Fruit fly (Drosophila melanogaster) whole organism, embryonic: ENCODE data around the gene Tm1.

Source experiments
- CG11504 ChIP-seq: fragments of 200-800 bp; sonication (Bioruptor generic); optimal IDR thresholded peaks from 3 replicates; lab custom pipeline; 2019; ENCODE audit warnings: missing biosample characterization, mild to moderate bottlenecking, missing genetic modification characterization, moderate library complexity
- CG11723 ChIP-seq: fragments of 200-800 bp; sonication (Bioruptor generic); optimal IDR thresholded peaks from 2 replicates; lab custom pipeline; 2017; ENCODE audit warnings: missing biosample characterization, mild to moderate bottlenecking, missing genetic modification characterization
- CG12391 ChIP-seq: fragments of 200-800 bp; sonication (Bioruptor generic); optimal IDR thresholded peaks from 3 replicates; lab custom pipeline; 2018; ENCODE audit warnings: missing biosample characterization, mild to moderate bottlenecking, missing genetic modification characterization, moderate library complexity
- CG13424 ChIP-seq: fragments of 200-800 bp; sonication (Bioruptor generic); optimal IDR thresholded peaks from 2 replicates; lab custom pipeline; 2019; ENCODE audit warnings: missing biosample characterization, mild to moderate bottlenecking, missing genetic modification characterization, moderate library complexity
- CG14050 ChIP-seq: fragments of 200-800 bp; sonication (Bioruptor generic); IDR thresholded peaks from 3 replicates; pipeline ENCODE4 v1.3.6; 2022; ENCODE audit warnings: missing biosample characterization, missing genetic modification characterization
- CG15601 ChIP-seq: fragments of 200-800 bp; sonication (Bioruptor generic); optimal IDR thresholded peaks from 3 replicates; lab custom pipeline; 2019; ENCODE audit warnings: missing biosample characterization, mild to moderate bottlenecking, missing genetic modification characterization, moderate library complexity
- CG17328 ChIP-seq: fragments of 200-800 bp; sonication (Bioruptor generic); IDR thresholded peaks from 2 replicates; pipeline ENCODE4 v1.3.6; 2022; ENCODE audit warnings: missing biosample characterization, missing genetic modification characterization
- CG17359 ChIP-seq: fragments of 200-800 bp; sonication (Bioruptor generic); optimal IDR thresholded peaks from 3 replicates; lab custom pipeline; 2018; ENCODE audit warnings: missing biosample characterization, mild to moderate bottlenecking, missing genetic modification characterization, moderate library complexity
- CG17361 ChIP-seq: fragments of 200-800 bp; sonication (Bioruptor generic); IDR thresholded peaks from 3 replicates; pipeline ENCODE4 v1.3.6; 2022; ENCODE audit warnings: missing biosample characterization, missing genetic modification characterization
- CG18262 ChIP-seq: fragments of 200-800 bp; optimal IDR thresholded peaks from 3 replicates; lab custom pipeline; 2019; ENCODE audit warnings: missing biosample characterization, mild to moderate bottlenecking, missing genetic modification characterization, moderate library complexity
- CG2712 ChIP-seq: fragments of 200-800 bp; optimal IDR thresholded peaks from 3 replicates; lab custom pipeline; 2019; ENCODE audit warnings: missing biosample characterization, mild to moderate bottlenecking, missing genetic modification characterization, moderate library complexity
- CG30403 ChIP-seq: fragments of 200-800 bp; sonication (Bioruptor generic); optimal IDR thresholded peaks from 3 replicates; lab custom pipeline; 2016; ENCODE audit warnings: missing biosample characterization, missing genetic modification characterization
- CG31388 ChIP-seq: fragments of 200-800 bp; sonication (Bioruptor generic); optimal IDR thresholded peaks from 2 replicates; lab custom pipeline; 2016; ENCODE audit warnings: missing biosample characterization, missing genetic modification characterization
- CG32767 ChIP-seq: fragments of 200-800 bp; sonication (Bioruptor generic); IDR thresholded peaks from 2 replicates; pipeline ENCODE4 v1.3.6; 2022; ENCODE audit warnings: missing biosample characterization, missing genetic modification characterization
- CG33557 ChIP-seq: fragments of 200-800 bp; sonication (Bioruptor generic); optimal IDR thresholded peaks from 2 replicates; lab custom pipeline; 2019; ENCODE audit warnings: missing biosample characterization, mild to moderate bottlenecking, missing genetic modification characterization, moderate library complexity
- CG3838 ChIP-seq: fragments of 200-800 bp; sonication (Bioruptor generic); optimal IDR thresholded peaks from 3 replicates; lab custom pipeline; 2016; ENCODE audit warnings: missing biosample characterization, missing genetic modification characterization
- CG8290 ChIP-seq, 3 experiments: fragments of 200-800 bp; sonication (Bioruptor generic); optimal IDR thresholded peaks; 2 replicates each; lab custom pipeline; 2016 to 2019; ENCODE audit warnings: missing biosample characterization in 3 of 3, missing genetic modification characterization in 3 of 3, mild to moderate bottlenecking in 2 of 3, moderate library complexity in 1 of 3
- CG9727 ChIP-seq: fragments of 200-800 bp; sonication (Bioruptor generic); optimal IDR thresholded peaks from 3 replicates; lab custom pipeline; 2017; ENCODE audit warnings: missing biosample characterization, mild to moderate bottlenecking, missing genetic modification characterization
- CG9932 ChIP-seq: fragments of 200-800 bp; sonication (Bioruptor generic); IDR thresholded peaks from 2 replicates; pipeline ENCODE4 v1.3.6; 2022; ENCODE audit warnings: missing biosample characterization, missing genetic modification characterization
- CrebB ChIP-seq: fragments of 200-800 bp; sonication (Bioruptor generic); optimal IDR thresholded peaks from 3 replicates; lab custom pipeline; 2018; ENCODE audit warnings: missing biosample characterization, mild to moderate bottlenecking, missing genetic modification characterization
- E2f1 ChIP-seq: fragments of 200-800 bp; sonication (Bioruptor generic); IDR thresholded peaks from 2 replicates; pipeline ENCODE4 v1.3.6; 2022; ENCODE audit warnings: missing biosample characterization, missing genetic modification characterization
- Ets65A ChIP-seq: fragments of 200-800 bp; sonication (Bioruptor generic); peaks from one replicate; lab custom pipeline; 2016; ENCODE audit warnings: missing biosample characterization, missing genetic modification characterization
- Mrtf ChIP-seq: fragments of 200-800 bp; sonication (Bioruptor generic); IDR thresholded peaks from 3 replicates; pipeline ENCODE4 v1.3.6; 2022; ENCODE audit warnings: missing biosample characterization, missing genetic modification characterization
- PHDP ChIP-seq: fragments of 200-800 bp; sonication (Bioruptor generic); optimal IDR thresholded peaks from 3 replicates; lab custom pipeline; 2018; ENCODE audit warnings: missing biosample characterization, mild to moderate bottlenecking, missing genetic modification characterization, moderate library complexity
- Pdp1 ChIP-seq, 2 experiments: fragments of 200-800 bp; sonication (Bioruptor generic); optimal IDR thresholded peaks; 3 replicates each; lab custom pipeline; 2016; ENCODE audit warnings: missing biosample characterization in 2 of 2, missing genetic modification characterization in 2 of 2, mild to moderate bottlenecking in 1 of 2, moderate library complexity in 1 of 2
- Scr ChIP-seq: fragments of 200-800 bp; sonication (Bioruptor generic); IDR thresholded peaks from 2 replicates; pipeline ENCODE4 v1.3.6; 2022; ENCODE audit warnings: missing biosample characterization, missing genetic modification characterization; ENCODE audit not compliant: partially characterized antibody
- Trl ChIP-seq, 3 experiments: fragments of >200 bp in 2 of 3; fragments of 200-800 bp in 1 of 3; sonication (Bioruptor generic) in 1 of 3; optimal IDR thresholded peaks; 2 replicates in 1 of 3; 3 replicates in 2 of 3; lab custom pipeline; 2016 to 2017; ENCODE audit warnings: missing biosample characterization in 1 of 3, missing genetic modification characterization in 1 of 3
- cg ChIP-seq: fragments of 200-800 bp; sonication (Bioruptor generic); optimal IDR thresholded peaks from 3 replicates; lab custom pipeline; 2019; ENCODE audit warnings: missing biosample characterization, mild to moderate bottlenecking, missing genetic modification characterization, moderate library complexity
- chinmo ChIP-seq: fragments of 200-800 bp; sonication (Bioruptor generic); IDR thresholded peaks from 4 replicates; pipeline ENCODE4 v1.3.6; 2022; ENCODE audit warnings: missing biosample characterization, missing genetic modification characterization; ENCODE audit not compliant: partially characterized antibody
- chm ChIP-seq: fragments of 200-800 bp; sonication (Bioruptor generic); IDR thresholded peaks from 2 replicates; pipeline ENCODE4 v1.3.6; 2022; ENCODE audit warnings: missing biosample characterization, missing genetic modification characterization
- ci ChIP-seq: fragments of 200-800 bp; sonication (Bioruptor generic); IDR thresholded peaks from 3 replicates; pipeline ENCODE4 v1.3.6; 2022; ENCODE audit warnings: missing biosample characterization, missing genetic modification characterization
- fd102C ChIP-seq: fragments of 200-800 bp; sonication (Bioruptor generic); optimal IDR thresholded peaks from 2 replicates; lab custom pipeline; 2018; ENCODE audit warnings: missing biosample characterization, mild to moderate bottlenecking, missing genetic modification characterization, moderate library complexity
- gsb-n ChIP-seq: fragments of 200-800 bp; sonication (Bioruptor generic); optimal IDR thresholded peaks from 3 replicates; lab custom pipeline; 2018; ENCODE audit warnings: missing biosample characterization, mild to moderate bottlenecking, missing genetic modification characterization
- lilli ChIP-seq: fragments of 200-800 bp; sonication (Bioruptor generic); optimal IDR thresholded peaks from 3 replicates; lab custom pipeline; 2016; ENCODE audit warnings: missing biosample characterization, missing genetic modification characterization
- lov ChIP-seq, 2 experiments: fragments of 200-800 bp in 1 of 2; fragments of >200 bp in 1 of 2; sonication (Bioruptor generic) in 1 of 2; IDR thresholded peaks in 1 of 2; optimal IDR thresholded peaks in 1 of 2; 2 replicates in 1 of 2; 3 replicates in 1 of 2; pipeline versions ENCODE4 v1.3.6 to Lab custom; 2017 to 2022; ENCODE audit warnings: missing biosample characterization in 1 of 2, missing genetic modification characterization in 1 of 2
- odd ChIP-seq: fragments of 200-800 bp; sonication (Bioruptor generic); optimal IDR thresholded peaks from 2 replicates; lab custom pipeline; 2017; ENCODE audit warnings: missing biosample characterization, mild to moderate bottlenecking, missing genetic modification characterization
- pan ChIP-seq, 4 experiments: fragments of >200 bp in 3 of 4; fragments of 200-800 bp in 1 of 4; sonication (Bioruptor generic) in 1 of 4; optimal IDR thresholded peaks in 3 of 4; IDR thresholded peaks in 1 of 4; 2 replicates each; pipeline versions ENCODE4 v1.3.6 to Lab custom; 2017 to 2022; ENCODE audit warnings: missing biosample characterization in 2 of 4, missing genetic modification characterization in 2 of 4, mixed read lengths in 1 of 4
- pfk ChIP-seq: fragments of 200-800 bp; sonication (Bioruptor generic); optimal IDR thresholded peaks from 2 replicates; lab custom pipeline; 2018; ENCODE audit warnings: missing biosample characterization, mild to moderate bottlenecking, missing genetic modification characterization, moderate library complexity
- pita ChIP-seq: fragments of 200-800 bp; sonication (Bioruptor generic); optimal IDR thresholded peaks from 2 replicates; lab custom pipeline; 2017; ENCODE audit warnings: missing biosample characterization, mild to moderate bottlenecking, missing genetic modification characterization
- sens-2 ChIP-seq: fragments of 200-800 bp; sonication (Bioruptor generic); IDR thresholded peaks from 2 replicates; pipeline ENCODE4 v1.3.6; 2022; ENCODE audit warnings: missing biosample characterization, missing genetic modification characterization
- slp2 ChIP-seq: fragments of 200-800 bp; sonication (Bioruptor generic); optimal IDR thresholded peaks from 2 replicates; lab custom pipeline; 2016; ENCODE audit warnings: missing biosample characterization, missing genetic modification characterization
- sna ChIP-seq: fragments of 200-800 bp; sonication (Bioruptor generic); IDR thresholded peaks from 2 replicates; pipeline ENCODE4 v1.3.6; 2022; ENCODE audit warnings: missing biosample characterization, missing genetic modification characterization; ENCODE audit not compliant: partially characterized antibody
- stwl ChIP-seq: fragments of 200-800 bp; sonication (Bioruptor generic); optimal IDR thresholded peaks from 3 replicates; lab custom pipeline; 2018; ENCODE audit warnings: missing biosample characterization, mild to moderate bottlenecking, missing genetic modification characterization, moderate library complexity
- tgo ChIP-seq: fragments of 200-800 bp; sonication (Bioruptor generic); IDR thresholded peaks from 3 replicates; pipeline ENCODE4 v1.3.6; 2022; ENCODE audit warnings: missing biosample characterization, missing genetic modification characterization

The Tm1 gene

DNA sequence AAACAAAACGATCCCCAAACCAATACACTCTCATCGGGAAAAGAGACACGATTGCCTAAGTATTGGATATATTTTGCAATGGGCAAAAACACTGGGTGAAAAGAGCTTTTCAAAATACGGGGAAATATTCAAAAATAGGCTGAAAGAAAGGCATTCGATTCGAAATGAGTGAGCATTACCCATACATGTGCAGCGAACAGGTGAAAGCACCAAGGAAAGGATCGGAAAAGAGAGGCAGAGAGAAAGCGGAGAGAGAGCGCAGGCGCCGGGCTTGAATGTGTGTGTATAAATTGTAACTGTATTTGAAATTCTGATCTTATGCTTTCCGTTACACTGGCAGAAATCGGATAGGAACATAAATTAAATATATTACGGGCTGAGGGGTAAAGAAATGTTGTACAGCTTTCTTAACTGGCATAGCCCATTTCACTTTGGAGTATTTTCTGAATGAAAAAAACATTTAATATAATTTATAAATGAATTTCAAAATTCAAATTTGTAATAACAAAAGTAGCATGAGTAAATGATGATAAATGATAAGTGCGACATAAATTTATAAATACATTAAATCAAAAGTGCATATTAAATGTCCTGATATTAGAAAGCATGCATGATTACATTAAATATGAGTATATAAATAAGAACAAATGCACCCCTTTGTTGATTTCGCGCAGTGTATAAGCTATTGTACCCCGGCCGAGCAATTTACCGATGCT, 2.8 kb downstream of the Tm1 start (continued):
- TF ChIP-seq CG11723 (peak; percentile 47), CG17328 (GFP tag; lab: Robert Waterston, UW) (peak; percentile 31; the same call in 1 of the 2 replicates), CG12391 (tag; lab: Kevin White, UChicago) (peak; percentile 80), slp2 (peak; percentile 3), CG17359 (tag; lab: Kevin White, UChicago) (peak; percentile 48), tgo (peak; percentile 33; the same call in 1 of the 3 replicates), CG13424 (tag; lab: Kevin White, UChicago) (peak; percentile 84), pita (GFP tag; lab: Kevin White, UChicago) (no peak), stwl (tag; lab: Kevin White, UChicago) (peak; percentile 12), sens-2 (no peak), CG30403 (GFP tag; lab: Kevin White, UChicago) (peak; percentile 83), sna (GFP tag; lab: Robert Waterston, UW) (no peak), lilli (GFP tag; lab: Kevin White, UChicago) (peak; percentile 46), CG32767 (GFP tag; lab: Robert Waterston, UW) (peak; percentile 40; the same call in 1 of the 2 replicates), CG3838 (peak; percentile 5), CG33557 (GFP tag; lab: Kevin White, UChicago) (peak; percentile 74), CG9932 (GFP tag; lab: Robert Waterston, UW) (no peak), pan (optimal IDR thresholded peaks at IDR 0.05; lab: Kevin White, UChicago) (no peak), pan (GFP tag; optimal IDR thresholded peaks at IDR 0.05 in 1 of 2, IDR thresholded peaks at IDR 0.05 in 1 of 2) (peak in 1 of 2 experiments; percentile 12), CG17361 (GFP tag; lab: Robert Waterston, UW) (peak; percentile 95)
- TF ChIP-seq, all 482 proteins: peak for 226

dm6 chr3R:15281335-15281963, 3.4 kb downstream of the Tm1 start:
- peak; percentile 99 for TF ChIP-seq CG15601 (tag; lab: Kevin White, UChicago)
- no peak for TF ChIP-seq tgo
- peak; percentile 5; the same call in 1 of the 2 replicates for TF ChIP-seq E2f1
- no peak for TF ChIP-seq PHDP (tag; lab: Kevin White, UChicago)
- peak; percentile 28 for TF ChIP-seq CG2712
- 0 out of 3 replicates have a peak, but pooled peaks have one; percentile 4 for TF ChIP-seq Mrtf (GFP tag; lab: Robert Waterston, UW)
- no peak for TF ChIP-seq Ets65A (GFP tag; lab: Kevin White, UChicago)
- TF ChIP-seq cg = peak; percentile 80
- no peak for TF ChIP-seq CG31388 (GFP tag; lab: Kevin White, UChicago)
- TF ChIP-seq odd (GFP tag; lab: Kevin White, UChicago) = no peak
- TF ChIP-seq Trl (optimal IDR thresholded peaks at IDR 0.05; lab: Kevin White, UChicago) = peak in 1 of 2 experiments; percentile 39
- TF ChIP-seq Trl (GFP tag; optimal IDR thresholded peaks at IDR 0.05; lab: Kevin White, UChicago) = no peak
- no peak for TF ChIP-seq gsb-n (tag; lab: Kevin White, UChicago)
- no peak for TF ChIP-seq Scr (GFP tag; lab: Robert Waterston, UW)
- peak; percentile 32; the same call in 1 of the 3 replicates for TF ChIP-seq ci (GFP tag; lab: Robert Waterston, UW)
- no peak for TF ChIP-seq lov (optimal IDR thresholded peaks at IDR 0.05; lab: Kevin White, UChicago)
- TF ChIP-seq lov (GFP tag; IDR thresholded peaks at IDR 0.05; lab: Robert Waterston, UW) = peak; percentile 62; the same call in 1 of the 3 replicates
- no peak for TF ChIP-seq fd102C (GFP tag; lab: Kevin White, UChicago)
- TF ChIP-seq chinmo (GFP tag; lab: Robert Waterston, UW) = 0 out of 4 replicates have a peak, but pooled peaks have one; percentile 18
- peak; percentile 11 for TF ChIP-seq CG11504 (tag; lab: Kevin White, UChicago)
- TF ChIP-seq CG14050 (GFP tag; lab: Robert Waterston, UW) = no peak
- peak; percentile 46 for TF ChIP-seq CG9727 (GFP tag; lab: Kevin White, UChicago)
- no peak for TF ChIP-seq CG8290 (GFP tag; optimal IDR thresholded peaks at IDR 0.05; lab: Kevin White, UChicago)
- peak in 1 of 2 experiments; percentile 10 for TF ChIP-seq CG8290 (tag; optimal IDR thresholded peaks at IDR 0.05; lab: Kevin White, UChicago)
- TF ChIP-seq chm (GFP tag; lab: Robert Waterston, UW) = peak; percentile 54; the same call in 1 of the 2 replicates
- no peak for TF ChIP-seq CrebB (tag; lab: Kevin White, UChicago)
- TF ChIP-seq Pdp1 (GFP tag; optimal IDR thresholded peaks at IDR 0.05; lab: Kevin White, UChicago) = peak in 1 of 2 experiments; percentile 72
- TF ChIP-seq pfk = no peak
- TF ChIP-seq CG18262 (tag; lab: Kevin White, UChicago) = peak; percentile 7
- TF ChIP-seq pan (optimal IDR thresholded peaks at IDR 0.05; lab: Kevin White, UChicago) = no peak
- TF ChIP-seq pan (GFP tag; optimal IDR thresholded peaks at IDR 0.05 in 1 of 2, IDR thresholded peaks at IDR 0.05 in 1 of 2) = peak in 1 of 2 experiments; percentile 2
